Fruit fly (Drosophila melanogaster): ENCODE data around the gene CG43336.

- TF ChIP-seq psq (optimal IDR thresholded peaks at IDR 0.05) = no peak
- TF ChIP-seq ttk (optimal IDR thresholded peaks at IDR 0.05) = no peak
- TF ChIP-seq insv (optimal IDR thresholded peaks at IDR 0.05) = no peak
- no peak for TF ChIP-seq h (optimal IDR thresholded peaks at IDR 0.05)
- no peak for TF ChIP-seq Sin3A (optimal IDR thresholded peaks at IDR 0.05)
- no peak for TF ChIP-seq Myc (optimal IDR thresholded peaks at IDR 0.05)
These were observed 2.8 kb upstream of the CG43336 start for dm6 chr3R:15634135-15634534.

Data from Kc167 (cell line).